Worm (Caenorhabditis elegans) whole organism, late embryonic: ENCODE measurements around the gene bath-30.

Experiments
- C38D4.7 ChIP-seq: fragments of 200-800 bp; sonication (Bioruptor generic); optimal IDR thresholded peaks from 2 replicates; lab custom pipeline; 2018; ENCODE audit warnings: mild to moderate bottlenecking, missing genetic modification characterization, moderate library complexity, missing compliant biosample characterization
- K02D7.2 ChIP-seq: sonication (generic microtip); optimal IDR thresholded peaks from 2 replicates; lab custom pipeline; 2017; ENCODE audit warnings: mild to moderate bottlenecking, missing genetic modification characterization, missing compliant biosample characterization
- ahr-1 ChIP-seq: sonication (generic microtip); optimal IDR thresholded peaks from 2 replicates; lab custom pipeline; 2016; ENCODE audit warnings: missing genetic modification characterization, missing compliant biosample characterization
- ama-1 ChIP-seq: fragments of 150-350 bp; optimal IDR thresholded peaks from 2 replicates; lab custom pipeline; 2014
- ceh-18 ChIP-seq: sonication (generic microtip); optimal IDR thresholded peaks from 2 replicates; lab custom pipeline; 2016; ENCODE audit warnings: missing genetic modification characterization, missing compliant biosample characterization
- ceh-2 ChIP-seq: sonication (generic microtip); optimal IDR thresholded peaks from 2 replicates; lab custom pipeline; 2016; ENCODE audit warnings: missing genotype, missing genetic modification characterization, missing compliant biosample characterization
- ceh-24 ChIP-seq: sonication (generic microtip); optimal IDR thresholded peaks from 2 replicates; lab custom pipeline; 2016; ENCODE audit warnings: mild to moderate bottlenecking, missing genetic modification characterization, missing compliant biosample characterization
- ceh-30 ChIP-seq: fragments of 150-350 bp; optimal IDR thresholded peaks from 2 replicates; lab custom pipeline; 2014; ENCODE audit warnings: missing biosample characterization, missing genetic modification characterization
- ceh-31 ChIP-seq: sonication (generic microtip); optimal IDR thresholded peaks from 2 replicates; lab custom pipeline; 2016; ENCODE audit warnings: missing genetic modification characterization, missing compliant biosample characterization
- ceh-48 ChIP-seq: sonication (generic microtip); optimal IDR thresholded peaks from 2 replicates; lab custom pipeline; 2016; ENCODE audit warnings: missing genetic modification characterization, inconsistent platforms, missing compliant biosample characterization
- ceh-9 ChIP-seq: sonication (generic microtip); optimal IDR thresholded peaks from 2 replicates; lab custom pipeline; 2016; ENCODE audit warnings: mild to moderate bottlenecking, missing genetic modification characterization, inconsistent platforms, missing compliant biosample characterization
- dmd-4 ChIP-seq: sonication (generic microtip); optimal IDR thresholded peaks from 2 replicates; lab custom pipeline; 2016; ENCODE audit warnings: borderline replicate concordance, missing genetic modification characterization, missing compliant biosample characterization
- dve-1 ChIP-seq: sonication (generic microtip); optimal IDR thresholded peaks from 2 replicates; lab custom pipeline; 2017; ENCODE audit warnings: antibody characterized with exemption, mild to moderate bottlenecking, missing genetic modification characterization, missing compliant biosample characterization
- elt-2 ChIP-seq: sonication (generic microtip); optimal IDR thresholded peaks from 2 replicates; lab custom pipeline; 2016; ENCODE audit warnings: missing genetic modification reagents, missing genetic modification characterization, missing compliant biosample characterization
- elt-4 ChIP-seq: sonication (generic microtip); optimal IDR thresholded peaks from 2 replicates; lab custom pipeline; 2016; ENCODE audit warnings: missing genetic modification characterization, missing compliant biosample characterization
- ets-4 ChIP-seq: sonication (generic microtip); optimal IDR thresholded peaks from 2 replicates; lab custom pipeline; 2016; ENCODE audit warnings: missing genetic modification characterization, missing compliant biosample characterization
- eyg-1 ChIP-seq: sonication (generic microtip); optimal IDR thresholded peaks from 2 replicates; lab custom pipeline; 2016; ENCODE audit warnings: missing genotype, missing genetic modification characterization, missing compliant biosample characterization
- fax-1 ChIP-seq: sonication (generic microtip); optimal IDR thresholded peaks from 2 replicates; lab custom pipeline; 2016; ENCODE audit warnings: missing genotype, missing genetic modification characterization, missing compliant biosample characterization
- fkh-10 ChIP-seq: fragments of 150-350 bp; optimal IDR thresholded peaks from 2 replicates; lab custom pipeline; 2014; ENCODE audit warnings: missing biosample characterization, missing genetic modification reagents, missing genetic modification characterization
- gmeb-2 ChIP-seq: sonication (generic microtip); optimal IDR thresholded peaks from 2 replicates; lab custom pipeline; 2016; ENCODE audit warnings: missing genetic modification characterization, inconsistent platforms, missing compliant biosample characterization
- hlh-13 ChIP-seq: fragments of 200-800 bp; sonication (Bioruptor generic); optimal IDR thresholded peaks from 2 replicates; lab custom pipeline; 2018; ENCODE audit warnings: mild to moderate bottlenecking, missing genetic modification characterization, missing compliant biosample characterization
- hlh-15 ChIP-seq: sonication (generic microtip); optimal IDR thresholded peaks from 2 replicates; lab custom pipeline; 2016; ENCODE audit warnings: missing genetic modification characterization, missing compliant biosample characterization
- hlh-8 ChIP-seq: sonication (generic microtip); optimal IDR thresholded peaks from 2 replicates; lab custom pipeline; 2016; ENCODE audit warnings: missing genotype, missing genetic modification characterization, missing compliant biosample characterization
- lim-6 ChIP-seq: sonication (generic microtip); optimal IDR thresholded peaks from 2 replicates; lab custom pipeline; 2016; ENCODE audit warnings: missing genetic modification characterization, missing compliant biosample characterization
- lin-11 ChIP-seq: fragments of 200-800 bp; sonication (Bioruptor generic); optimal IDR thresholded peaks from 2 replicates; lab custom pipeline; 2018; ENCODE audit warnings: mild to moderate bottlenecking, missing genetic modification characterization, missing compliant biosample characterization
- mec-3 ChIP-seq: sonication (generic microtip); optimal IDR thresholded peaks from 2 replicates; lab custom pipeline; 2016; ENCODE audit warnings: borderline replicate concordance, missing genetic modification characterization, missing compliant biosample characterization
- nhr-232 ChIP-seq: sonication (generic microtip); optimal IDR thresholded peaks from 2 replicates; lab custom pipeline; 2016; ENCODE audit warnings: missing genetic modification characterization, missing compliant biosample characterization
- pha-2 ChIP-seq: sonication (generic microtip); optimal IDR thresholded peaks from 2 replicates; lab custom pipeline; 2017; ENCODE audit warnings: mild to moderate bottlenecking, missing genetic modification characterization, missing compliant biosample characterization
- pha-4 ChIP-seq: fragments of 150-350 bp; optimal IDR thresholded peaks from 2 replicates; lab custom pipeline; 2018; ENCODE audit warnings: missing biosample characterization, missing genetic modification reagents, missing genetic modification characterization
- pqm-1 ChIP-seq: sonication (generic microtip); optimal IDR thresholded peaks from 2 replicates; lab custom pipeline; 2016; ENCODE audit warnings: missing genetic modification characterization, missing compliant biosample characterization
- pros-1 ChIP-seq: fragments of 150-350 bp; optimal IDR thresholded peaks from 2 replicates; lab custom pipeline; 2014; ENCODE audit warnings: missing biosample characterization, missing genetic modification reagents, missing genetic modification characterization
- ref-2 ChIP-seq: sonication (generic microtip); optimal IDR thresholded peaks from 2 replicates; lab custom pipeline; 2016; ENCODE audit warnings: missing genetic modification characterization, missing compliant biosample characterization
- rnt-1 ChIP-seq: sonication (generic microtip); optimal IDR thresholded peaks from 2 replicates; lab custom pipeline; 2016; ENCODE audit warnings: missing genetic modification characterization, missing compliant biosample characterization
- sdc-2 ChIP-seq: sonication (generic microtip); optimal IDR thresholded peaks from 2 replicates; lab custom pipeline; 2016; ENCODE audit warnings: missing genotype, missing genetic modification characterization, missing compliant biosample characterization
- sox-2 ChIP-seq: fragments of 200-800 bp; sonication (Bioruptor generic); IDR thresholded peaks from 2 replicates; pipeline ENCODE4 v1.3.6; 2022; ENCODE audit warnings: missing genetic modification reagents, missing genetic modification characterization, missing compliant biosample characterization
- sox-4 ChIP-seq: sonication (generic microtip); optimal IDR thresholded peaks from 2 replicates; lab custom pipeline; 2017; ENCODE audit warnings: mild to moderate bottlenecking, missing genetic modification characterization, inconsistent platforms, missing compliant biosample characterization
- syd-9 ChIP-seq: sonication (generic microtip); optimal IDR thresholded peaks from 2 replicates; lab custom pipeline; 2016; ENCODE audit warnings: mild to moderate bottlenecking, missing genetic modification characterization, moderate library complexity, missing compliant biosample characterization
- tbx-2 ChIP-seq: sonication (generic microtip); optimal IDR thresholded peaks from 2 replicates; lab custom pipeline; 2016; ENCODE audit warnings: missing genetic modification characterization, missing compliant biosample characterization
- tbx-7 ChIP-seq: sonication (generic microtip); optimal IDR thresholded peaks from 2 replicates; lab custom pipeline; 2016; ENCODE audit warnings: missing genotype, missing genetic modification characterization, missing compliant biosample characterization
- ttx-3 ChIP-seq: sonication (generic microtip); optimal IDR thresholded peaks from 2 replicates; lab custom pipeline; 2016; ENCODE audit warnings: missing genetic modification reagents, missing genetic modification characterization, missing compliant biosample characterization
- unc-86 ChIP-seq: sonication (generic microtip); optimal IDR thresholded peaks from 2 replicates; lab custom pipeline; 2016; ENCODE audit warnings: missing genetic modification characterization, missing compliant biosample characterization

The bath-30 gene

DNA sequence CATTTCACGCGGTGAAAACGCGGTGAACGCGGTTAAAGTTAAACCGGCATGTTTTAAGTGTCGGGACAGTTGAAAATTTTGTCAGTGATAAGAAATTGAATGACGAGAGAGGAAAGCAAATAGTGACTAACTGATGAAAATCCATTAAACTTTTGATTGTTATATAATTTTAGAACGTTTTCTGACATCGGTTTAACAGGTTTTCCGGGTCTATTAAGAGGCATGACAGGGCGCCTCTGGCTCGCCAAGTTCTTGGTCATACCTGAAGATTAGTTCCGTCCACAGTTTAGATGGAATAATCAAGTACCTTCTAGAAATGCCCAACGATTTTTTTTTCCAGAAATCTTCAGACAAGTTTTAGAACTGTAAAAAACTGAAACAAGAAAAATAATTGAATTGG is 23.0 kb downstream of the bath-30 start, which contains the start of gene Y46D2A.2:
Gene Y46D2A.2, minus strand, starts transcription at position 101 of the 400 bp plus-strand sequence.
- TF ChIP-seq syd-9 (tag; lab: Kevin White, UChicago) (no peak), pha-4 (no peak), sdc-2 (tag; lab: Kevin White, UChicago) (no peak), ceh-18 (tag; lab: Kevin White, UChicago) (no peak), tbx-2 (tag; lab: Kevin White, UChicago) (no peak)

DNA sequence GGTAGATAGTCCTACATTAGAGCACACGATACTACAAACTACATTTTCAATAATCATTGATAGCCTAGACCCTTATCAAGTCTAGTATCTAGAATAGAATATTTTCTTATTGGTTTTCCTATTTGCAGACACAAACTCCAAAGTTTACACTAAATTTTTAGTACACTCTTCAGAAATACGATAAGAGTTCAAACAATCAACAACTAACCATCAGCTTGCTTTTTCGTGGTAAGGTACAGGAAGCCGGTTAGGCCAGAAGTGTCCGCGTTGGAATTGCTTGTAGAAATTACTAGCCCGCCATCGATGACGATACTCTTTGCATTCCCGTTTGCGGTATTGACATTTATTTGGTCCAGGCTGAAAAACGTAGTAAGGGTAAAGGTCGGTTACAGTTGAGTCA is 23.9 kb downstream of the bath-30 start, which contains the start of gene Y46D2A.1:
Gene Y46D2A.1, plus strand, starts transcription at position 301 of the 400 bp plus-strand sequence.
- TF ChIP-seq gmeb-2 (no peak), pha-2 (tag; lab: Kevin White, UChicago) (no peak), ama-1 (no peak), ceh-31 (tag; lab: Kevin White, UChicago) (no peak)

DNA sequence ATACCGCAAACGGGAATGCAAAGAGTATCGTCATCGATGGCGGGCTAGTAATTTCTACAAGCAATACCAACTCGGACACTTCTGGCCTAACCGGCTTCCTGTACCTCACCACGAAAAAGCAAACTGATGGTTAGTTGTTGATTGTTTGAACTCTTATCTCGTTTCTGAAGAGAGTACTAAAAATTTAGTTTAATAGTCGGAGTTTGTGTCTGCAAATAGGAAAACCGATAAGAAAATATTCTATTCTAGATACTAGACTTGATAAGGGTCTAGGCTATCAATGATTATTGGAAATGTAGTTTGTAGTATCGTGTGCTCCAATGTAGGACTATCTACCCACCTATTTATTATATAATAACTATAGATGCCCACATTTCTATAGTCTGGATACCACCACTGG is 27.3 kb downstream of the bath-30 start:
- TF ChIP-seq pqm-1 (tag; lab: Kevin White, UChicago) (no peak), elt-2 (peak; percentile 76)

DNA sequence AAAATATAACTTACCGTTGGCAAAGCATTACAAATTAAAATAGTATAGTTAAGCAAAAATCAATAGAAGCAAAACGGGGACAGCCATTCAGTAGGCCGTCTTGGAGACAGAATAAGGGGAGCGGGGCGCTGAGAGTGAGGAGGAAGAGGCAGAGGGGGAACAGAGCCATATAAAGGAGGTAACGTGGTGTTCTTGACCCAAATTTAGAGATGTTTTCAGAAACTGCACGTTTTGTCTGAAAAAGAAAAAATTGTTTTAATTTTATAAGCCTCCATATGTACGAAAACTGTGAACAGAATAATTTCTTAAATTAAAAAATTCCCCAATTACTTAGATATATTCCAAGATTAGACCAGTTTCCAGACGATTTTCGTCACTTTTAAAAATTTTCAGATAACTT is 32.7 kb downstream of the bath-30 start, which contains the start of gene F39E9.6:
Gene F39E9.6, minus strand, starts transcription at position 101 of the 400 bp plus-strand sequence.
- TF ChIP-seq pros-1 (tag; lab: Kevin White, UChicago), result no peak
- no peak for TF ChIP-seq ref-2 (tag; lab: Kevin White, UChicago)
- TF ChIP-seq ceh-24 (tag; lab: Kevin White, UChicago), result no peak
- no peak for TF ChIP-seq unc-86 (tag; lab: Kevin White, UChicago)
- TF ChIP-seq mec-3 (tag; lab: Kevin White, UChicago), result no peak
- no peak for TF ChIP-seq elt-4
- TF ChIP-seq ceh-18 (tag; lab: Kevin White, UChicago), result no peak
- no peak for TF ChIP-seq ceh-31 (tag; lab: Kevin White, UChicago)
- TF ChIP-seq ceh-30 (tag; lab: Kevin White, UChicago), result no peak
- no peak for TF ChIP-seq ceh-2 (tag; lab: Kevin White, UChicago)
- TF ChIP-seq fax-1 (tag; lab: Kevin White, UChicago), result no peak
- TF ChIP-seq ttx-3 (tag; lab: Kevin White, UChicago), result no peak
- no peak for TF ChIP-seq dmd-4 (tag; lab: Kevin White, UChicago)
- TF ChIP-seq sox-2 (GFP tag; lab: Robert Waterston, UW), result no peak

DNA sequence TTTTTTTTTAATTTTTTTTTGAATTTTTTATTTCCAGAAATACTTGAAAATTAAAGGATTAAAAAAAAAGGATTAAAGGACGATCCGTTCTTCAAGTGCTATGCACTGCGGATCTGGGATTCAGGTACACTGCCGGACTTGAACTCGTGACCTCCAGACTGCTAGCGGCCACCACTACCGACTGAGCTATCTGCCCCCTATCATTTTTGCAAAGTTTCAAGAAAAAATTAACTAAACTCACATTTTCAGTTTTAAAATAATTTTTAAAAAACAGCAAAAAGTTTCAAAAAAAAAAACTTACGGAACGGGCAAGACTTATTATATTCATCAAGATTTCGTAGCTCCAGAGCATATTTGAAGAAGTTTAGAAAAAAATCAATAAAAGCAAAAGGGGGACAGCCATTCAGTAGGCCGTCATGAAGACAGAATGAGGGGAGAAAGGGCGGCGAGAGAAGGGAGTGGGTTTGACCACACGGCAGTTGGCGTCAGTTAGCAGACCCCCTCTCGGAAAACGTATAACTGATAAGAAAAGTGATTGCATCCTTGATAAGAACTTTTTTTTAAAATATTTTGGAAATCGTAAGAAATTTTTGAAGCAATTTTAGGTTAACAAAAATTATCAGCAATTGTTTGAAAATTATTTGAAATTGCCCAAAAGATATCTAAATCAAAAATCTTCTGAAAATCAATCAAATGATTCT is 35.1 kb downstream of the bath-30 start:
- TF ChIP-seq lin-11 (tag; lab: Kevin White, UChicago) (no peak), fkh-10 (GFP tag; lab: Kevin White, UChicago) (no peak), ahr-1 (no peak), dmd-4 (tag; lab: Kevin White, UChicago) (no peak), C38D4.7 (GFP tag; lab: Kevin White, UChicago) (no peak), tbx-7 (tag; lab: Kevin White, UChicago) (no peak), fax-1 (tag; lab: Kevin White, UChicago) (no peak), unc-86 (tag; lab: Kevin White, UChicago) (no peak), ama-1 (no peak), ceh-9 (tag; lab: Kevin White, UChicago) (no peak), elt-2 (peak; percentile 68), hlh-15 (tag; lab: Kevin White, UChicago) (no peak), nhr-232 (no peak), eyg-1 (tag; lab: Kevin White, UChicago) (no peak), rnt-1 (peak; percentile 12), hlh-13 (GFP tag; lab: Kevin White, UChicago) (no peak), ets-4 (tag; lab: Kevin White, UChicago) (no peak), K02D7.2 (tag; lab: Kevin White, UChicago) (no peak), dve-1 (no peak), gmeb-2 (no peak), ceh-48 (tag; lab: Kevin White, UChicago) (peak; percentile 73), hlh-8 (tag; lab: Kevin White, UChicago) (no peak), sox-4 (tag; lab: Kevin White, UChicago) (no peak), pqm-1 (tag; lab: Kevin White, UChicago) (no peak), lim-6 (tag; lab: Kevin White, UChicago) (no peak)
- TF ChIP-seq, all 69 proteins: peak for 3
